Fruit fly (Drosophila melanogaster) whole organism, embryonic: Measurements from ENCODE around the gene Xport-B.
A peak's percentile ranks its signal among the peaks of the same experiment; 100 is the strongest.

Experiments
- Aef1 ChIP-seq: fragments of 200-800 bp; sonication (Bioruptor generic); IDR thresholded peaks from 3 replicates; pipeline ENCODE4 v1.3.6; 2022; ENCODE audit warnings: missing biosample characterization, missing genetic modification characterization
- Atf3 ChIP-seq: fragments of 200-800 bp; sonication (Bioruptor generic); optimal IDR thresholded peaks from 3 replicates; lab custom pipeline; 2016; ENCODE audit warnings: missing biosample characterization, missing genetic modification characterization
- B-H1 ChIP-seq: fragments of 200-800 bp; sonication (Bioruptor generic); IDR thresholded peaks from 3 replicates; pipeline ENCODE4 v1.3.6; 2022; ENCODE audit warnings: missing biosample characterization, missing genetic modification characterization
- CG11247 ChIP-seq: fragments of 200-800 bp; sonication (Bioruptor generic); IDR thresholded peaks from 2 replicates; pipeline ENCODE4 v1.3.6; 2022; ENCODE audit warnings: missing biosample characterization, missing genetic modification characterization
- CG12071 ChIP-seq: fragments of 200-800 bp; sonication (Bioruptor generic); optimal IDR thresholded peaks from 3 replicates; lab custom pipeline; 2018; ENCODE audit warnings: missing biosample characterization, mild to moderate bottlenecking, missing genetic modification characterization
- CG12104 ChIP-seq: fragments of 200-800 bp; sonication (Bioruptor generic); optimal IDR thresholded peaks from 3 replicates; lab custom pipeline; 2016; ENCODE audit warnings: missing biosample characterization, missing genetic modification characterization
- CG12769 ChIP-seq: fragments of 200-800 bp; sonication (Bioruptor generic); optimal IDR thresholded peaks from 2 replicates; lab custom pipeline; 2019; ENCODE audit warnings: missing biosample characterization, mild to moderate bottlenecking, missing genetic modification characterization, moderate library complexity
- CG15479 ChIP-seq: fragments of 200-800 bp; sonication (Bioruptor generic); optimal IDR thresholded peaks from 3 replicates; lab custom pipeline; 2019; ENCODE audit warnings: missing biosample characterization, mild to moderate bottlenecking, missing genetic modification characterization, moderate library complexity
- CG16815 ChIP-seq: fragments of 200-800 bp; sonication (Bioruptor generic); optimal IDR thresholded peaks from 3 replicates; lab custom pipeline; 2017; ENCODE audit warnings: missing biosample characterization, mild to moderate bottlenecking, missing genetic modification characterization
- CG17385 ChIP-seq: fragments of 200-800 bp; sonication (Bioruptor generic); optimal IDR thresholded peaks from 3 replicates; lab custom pipeline; 2018; ENCODE audit warnings: missing biosample characterization, mild to moderate bottlenecking, missing genetic modification characterization
- CG17612 ChIP-seq: fragments of 200-800 bp; sonication (Bioruptor generic); IDR thresholded peaks from 2 replicates; pipeline ENCODE4 v1.3.6; 2022; ENCODE audit warnings: missing biosample characterization, missing genetic modification characterization
- CG17802 ChIP-seq: fragments of 200-800 bp; sonication (Bioruptor generic); optimal IDR thresholded peaks from 2 replicates; lab custom pipeline; 2018; ENCODE audit warnings: missing biosample characterization, mild to moderate bottlenecking, missing genetic modification characterization, moderate library complexity
- CG18262 ChIP-seq: fragments of 200-800 bp; optimal IDR thresholded peaks from 3 replicates; lab custom pipeline; 2019; ENCODE audit warnings: missing biosample characterization, mild to moderate bottlenecking, missing genetic modification characterization, moderate library complexity
- CG18619 ChIP-seq: fragments of 200-800 bp; sonication (Bioruptor generic); optimal IDR thresholded peaks from 3 replicates; lab custom pipeline; 2017; ENCODE audit warnings: missing biosample characterization, mild to moderate bottlenecking, missing genetic modification characterization
- CG2116 ChIP-seq: fragments of 200-800 bp; sonication (Bioruptor generic); optimal IDR thresholded peaks from 3 replicates; lab custom pipeline; 2018; ENCODE audit warnings: missing biosample characterization, mild to moderate bottlenecking, missing genetic modification characterization
- CG3281 ChIP-seq: fragments of 200-800 bp; sonication (Bioruptor generic); optimal IDR thresholded peaks from 3 replicates; lab custom pipeline; 2017; ENCODE audit warnings: missing biosample characterization, mild to moderate bottlenecking, missing genetic modification characterization
- CG34376 ChIP-seq: fragments of 200-800 bp; sonication (Bioruptor generic); optimal IDR thresholded peaks from 2 replicates; lab custom pipeline; 2018; ENCODE audit warnings: missing biosample characterization, mild to moderate bottlenecking, missing genetic modification characterization
- CG4404 ChIP-seq: fragments of 200-800 bp; sonication (Bioruptor generic); IDR thresholded peaks from 2 replicates; pipeline ENCODE4 v1.3.6; 2022; ENCODE audit warnings: missing biosample characterization, missing genetic modification characterization
- CG6813 ChIP-seq: fragments of 200-800 bp; sonication (Bioruptor generic); optimal IDR thresholded peaks from 2 replicates; lab custom pipeline; 2017; ENCODE audit warnings: missing biosample characterization, missing genetic modification characterization, mild to moderate bottlenecking, moderate library complexity, missing genetic modification reagents
- CG7839 ChIP-seq: fragments of 200-800 bp; sonication (Bioruptor generic); optimal IDR thresholded peaks from 3 replicates; lab custom pipeline; 2018; ENCODE audit warnings: missing biosample characterization, mild to moderate bottlenecking, missing genetic modification characterization, moderate library complexity
- CG8359 ChIP-seq: fragments of 200-800 bp; sonication (Bioruptor generic); optimal IDR thresholded peaks from 2 replicates; lab custom pipeline; 2017; ENCODE audit warnings: missing biosample characterization, mild to moderate bottlenecking, missing genetic modification characterization, borderline replicate concordance
- Elba2 ChIP-seq: fragments of 200-800 bp; sonication (Bioruptor generic); optimal IDR thresholded peaks from 3 replicates; lab custom pipeline; 2016; ENCODE audit warnings: missing biosample characterization, missing genetic modification characterization
- Ets65A ChIP-seq: fragments of 200-800 bp; sonication (Bioruptor generic); peaks from one replicate; lab custom pipeline; 2016; ENCODE audit warnings: missing biosample characterization, missing genetic modification characterization
- HHEX ChIP-seq: fragments of 200-800 bp; sonication (Bioruptor generic); optimal IDR thresholded peaks from 3 replicates; lab custom pipeline; 2017; ENCODE audit warnings: missing biosample characterization, mild to moderate bottlenecking, missing genetic modification characterization, missing genetic modification reagents
- Hey ChIP-seq: fragments of 200-800 bp; sonication (Bioruptor generic); optimal IDR thresholded peaks from 3 replicates; lab custom pipeline; 2018; ENCODE audit warnings: missing biosample characterization, mild to moderate bottlenecking, missing genetic modification characterization
- Hr78 ChIP-seq, 2 experiments: fragments of 200-800 bp in 1 of 2; fragments of >200 bp in 1 of 2; sonication (Bioruptor generic) in 1 of 2; optimal IDR thresholded peaks; 2 replicates each; lab custom pipeline; 2017 to 2019; ENCODE audit warnings: missing biosample characterization in 2 of 2, missing genetic modification characterization in 2 of 2, mild to moderate bottlenecking in 1 of 2, moderate library complexity in 1 of 2
- MBD-R2 ChIP-seq: fragments of 200-800 bp; sonication (Bioruptor generic); IDR thresholded peaks from 2 replicates; pipeline ENCODE4 v1.3.6; 2022; ENCODE audit warnings: missing biosample characterization, missing genetic modification characterization
- Nf-YA ChIP-seq: fragments of 200-800 bp; sonication (Bioruptor generic); IDR thresholded peaks from 2 replicates; pipeline ENCODE4 v1.3.6; 2022; ENCODE audit warnings: missing biosample characterization, missing genetic modification characterization
- Oli ChIP-seq: fragments of 200-800 bp; sonication (Bioruptor generic); optimal IDR thresholded peaks from 2 replicates; lab custom pipeline; 2018; ENCODE audit warnings: missing biosample characterization, mild to moderate bottlenecking, missing genetic modification characterization, moderate library complexity
- Ssrp ChIP-seq: fragments of 200-800 bp; sonication (Bioruptor generic); optimal IDR thresholded peaks from 2 replicates; lab custom pipeline; 2018; ENCODE audit warnings: missing biosample characterization, mild to moderate bottlenecking, missing genetic modification characterization, moderate library complexity
- Usf ChIP-seq: fragments of 200-800 bp; sonication (Bioruptor generic); optimal IDR thresholded peaks from 2 replicates; lab custom pipeline; 2017; ENCODE audit warnings: missing genotype, missing biosample characterization, missing genetic modification characterization
- Vsx1 ChIP-seq: fragments of 200-800 bp; sonication (Bioruptor generic); optimal IDR thresholded peaks from 2 replicates; lab custom pipeline; 2017; ENCODE audit warnings: missing biosample characterization, mild to moderate bottlenecking, missing genetic modification characterization, missing genetic modification reagents
- cad ChIP-seq: fragments of >200 bp; optimal IDR thresholded peaks from 2 replicates; lab custom pipeline; 2017; ENCODE audit warnings: missing biosample characterization, missing genetic modification characterization
- crc ChIP-seq: fragments of 200-800 bp; sonication (Bioruptor generic); optimal IDR thresholded peaks from 2 replicates; lab custom pipeline; 2016; ENCODE audit warnings: missing biosample characterization, missing genetic modification characterization
- danr ChIP-seq: fragments of 200-800 bp; sonication (Bioruptor generic); IDR thresholded peaks from 2 replicates; pipeline ENCODE4 v1.3.6; 2022; ENCODE audit warnings: missing biosample characterization, missing genetic modification characterization
- fd102C ChIP-seq: fragments of 200-800 bp; sonication (Bioruptor generic); optimal IDR thresholded peaks from 2 replicates; lab custom pipeline; 2018; ENCODE audit warnings: missing biosample characterization, mild to moderate bottlenecking, missing genetic modification characterization, moderate library complexity
- gsb ChIP-seq: fragments of 200-800 bp; sonication (Bioruptor generic); IDR thresholded peaks from 2 replicates; pipeline ENCODE4 v1.3.6; 2022; ENCODE audit warnings: missing biosample characterization, missing genetic modification characterization
- kay ChIP-seq: fragments of 200-800 bp; sonication (Bioruptor generic); optimal IDR thresholded peaks from 2 replicates; lab custom pipeline; 2016; ENCODE audit warnings: missing biosample characterization, missing genetic modification characterization
- lilli ChIP-seq: fragments of 200-800 bp; sonication (Bioruptor generic); optimal IDR thresholded peaks from 3 replicates; lab custom pipeline; 2016; ENCODE audit warnings: missing biosample characterization, missing genetic modification characterization
- lov ChIP-seq, 2 experiments: fragments of 200-800 bp in 1 of 2; fragments of >200 bp in 1 of 2; sonication (Bioruptor generic) in 1 of 2; IDR thresholded peaks in 1 of 2; optimal IDR thresholded peaks in 1 of 2; 2 replicates in 1 of 2; 3 replicates in 1 of 2; pipeline versions ENCODE4 v1.3.6 to Lab custom; 2017 to 2022; ENCODE audit warnings: missing biosample characterization in 1 of 2, missing genetic modification characterization in 1 of 2
- org-1 ChIP-seq: fragments of 200-800 bp; sonication (Bioruptor generic); optimal IDR thresholded peaks from 2 replicates; lab custom pipeline; 2017; ENCODE audit warnings: missing biosample characterization, missing genetic modification characterization
- repo ChIP-seq: fragments of 200-800 bp; sonication (Bioruptor generic); optimal IDR thresholded peaks from 2 replicates; lab custom pipeline; 2016; ENCODE audit warnings: missing biosample characterization, missing genetic modification characterization
- scrt ChIP-seq: fragments of 200-800 bp; sonication (Bioruptor generic); optimal IDR thresholded peaks from 2 replicates; lab custom pipeline; 2018; ENCODE audit warnings: missing biosample characterization, mild to moderate bottlenecking, missing genetic modification characterization, moderate library complexity
- sr ChIP-seq: fragments of 200-800 bp; sonication (Bioruptor generic); IDR thresholded peaks from 3 replicates; pipeline ENCODE4 v1.3.6; 2022; ENCODE audit warnings: missing biosample characterization, missing genetic modification characterization
- tap ChIP-seq: fragments of 200-800 bp; optimal IDR thresholded peaks from 3 replicates; lab custom pipeline; 2019; ENCODE audit warnings: missing biosample characterization, mild to moderate bottlenecking, missing genetic modification characterization, moderate library complexity
- tna ChIP-seq: fragments of 200-800 bp; sonication (Bioruptor generic); IDR thresholded peaks from 2 replicates; pipeline ENCODE4 v1.3.6; 2022; ENCODE audit warnings: missing biosample characterization, missing genetic modification characterization; ENCODE audit not compliant: partially characterized antibody
- vnd ChIP-seq: fragments of 200-800 bp; sonication (Bioruptor generic); IDR thresholded peaks from 3 replicates; pipeline ENCODE4 v1.3.6; 2022; ENCODE audit warnings: missing biosample characterization, missing genetic modification characterization; ENCODE audit not compliant: partially characterized antibody
- zf30C ChIP-seq: fragments of 200-800 bp; sonication (Bioruptor generic); optimal IDR thresholded peaks from 3 replicates; lab custom pipeline; 2018; ENCODE audit warnings: missing biosample characterization, mild to moderate bottlenecking, missing genetic modification characterization

Xport-B gene

dm6 chr3R:19875118-19875887 is 39.9 kb downstream of the Xport-B start, which contains the start of gene Mrp5 (continued):
- TF ChIP-seq Vsx1 (GFP tag; lab: Kevin White, UChicago) (no peak), CG2116 (GFP tag; lab: Kevin White, UChicago) (no peak), CG6813 (peak; percentile 35), Hey (tag; lab: Kevin White, UChicago) (no peak), tap (tag; lab: Kevin White, UChicago) (no peak), Nf-YA (GFP tag; lab: Robert Waterston, UW) (0 out of 2 replicates have a peak, but pooled peaks have one; percentile 37), CG8359 (GFP tag; lab: Kevin White, UChicago) (peak; percentile 7), crc (GFP tag; lab: Kevin White, UChicago) (no peak), zf30C (no peak), danr (GFP tag; lab: Robert Waterston, UW) (no peak), CG7839 (tag; lab: Kevin White, UChicago) (peak; percentile 53), Elba2 (GFP tag; lab: Kevin White, UChicago) (no peak), Usf (GFP tag; lab: Kevin White, UChicago) (no peak), MBD-R2 (no peak; the same call in 1 of the 2 replicates), gsb (GFP tag; lab: Robert Waterston, UW) (no peak), scrt (GFP tag; lab: Kevin White, UChicago) (no peak), CG18262 (tag; lab: Kevin White, UChicago) (peak; percentile 31), CG3281 (GFP tag; lab: Kevin White, UChicago) (peak; percentile 26), tna (GFP tag; lab: Robert Waterston, UW) (peak; percentile 15; the same call in 1 of the 2 replicates), CG34376 (peak; percentile 45), CG12104 (GFP tag; lab: Kevin White, UChicago) (no peak), CG12071 (GFP tag; lab: Kevin White, UChicago) (no peak), fd102C (no peak), CG12769 (tag; lab: Kevin White, UChicago) (peak; percentile 28), CG11247 (GFP tag; lab: Robert Waterston, UW) (peak; percentile 59; the same call in 1 of the 2 replicates), sr (peak; percentile 91), lov (optimal IDR thresholded peaks at IDR 0.05; lab: Kevin White, UChicago) (no peak), lov (GFP tag; IDR thresholded peaks at IDR 0.05; lab: Robert Waterston, UW) (peak; percentile 22; the same call in 1 of the 3 replicates), CG17385 (GFP tag; lab: Kevin White, UChicago) (peak; percentile 28), Hr78 (GFP tag; optimal IDR thresholded peaks at IDR 0.05; lab: Kevin White, UChicago) (no peak), Ets65A (peak; percentile 73), vnd (GFP tag; lab: Robert Waterston, UW) (no peak), B-H1 (GFP tag; lab: Robert Waterston, UW) (peak; percentile 40; the same call in 2 of the 3 replicates), lilli (GFP tag; lab: Kevin White, UChicago) (peak; percentile 26), CG17802 (no peak), repo (no peak), CG18619 (no peak), Aef1 (GFP tag; lab: Robert Waterston, UW) (peak; percentile 49; the same call in 2 of the 3 replicates), kay (no peak), cad (no peak), Atf3 (no peak), CG17612 (GFP tag; lab: Robert Waterston, UW) (no peak), Ssrp (no peak), HHEX (GFP tag; lab: Kevin White, UChicago) (peak; percentile 6), CG15479 (GFP tag; lab: Kevin White, UChicago) (no peak), CG4404 (GFP tag; lab: Robert Waterston, UW) (no peak), Oli (tag; lab: Kevin White, UChicago) (peak; percentile 11), CG16815 (no peak), org-1 (GFP tag; lab: Kevin White, UChicago) (peak; percentile 5)
